Worm (Caenorhabditis elegans): ENCODE data around the gene ulp-4.

Gene ulp-4

DNA sequence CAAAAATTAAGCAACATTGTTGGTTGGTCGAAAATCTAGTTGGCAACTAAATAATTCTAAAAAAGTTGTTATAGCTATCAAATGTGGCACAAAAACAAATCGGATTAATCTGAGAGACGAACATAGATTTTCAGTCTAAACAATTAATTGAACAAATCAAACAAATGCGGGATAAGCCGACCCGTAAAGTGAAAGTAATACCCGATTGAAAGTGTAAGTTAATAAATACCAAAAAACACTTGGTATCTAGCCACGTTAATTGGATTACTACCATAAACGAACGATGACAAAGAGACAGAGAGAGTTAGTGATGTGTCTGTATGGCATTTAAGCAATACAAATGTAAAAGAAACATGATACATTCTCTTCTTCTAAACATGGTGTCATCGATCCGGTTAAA is 35.8 kb upstream of the ulp-4 start:
- TF ChIP-seq blmp-1 (tag; optimal IDR thresholded peaks at IDR 0.05; ENCODE audit: insufficient read depth) (peak; percentile 68), unc-55 (GFP tag; optimal IDR thresholded peaks at IDR 0.05) (no peak)

DNA sequence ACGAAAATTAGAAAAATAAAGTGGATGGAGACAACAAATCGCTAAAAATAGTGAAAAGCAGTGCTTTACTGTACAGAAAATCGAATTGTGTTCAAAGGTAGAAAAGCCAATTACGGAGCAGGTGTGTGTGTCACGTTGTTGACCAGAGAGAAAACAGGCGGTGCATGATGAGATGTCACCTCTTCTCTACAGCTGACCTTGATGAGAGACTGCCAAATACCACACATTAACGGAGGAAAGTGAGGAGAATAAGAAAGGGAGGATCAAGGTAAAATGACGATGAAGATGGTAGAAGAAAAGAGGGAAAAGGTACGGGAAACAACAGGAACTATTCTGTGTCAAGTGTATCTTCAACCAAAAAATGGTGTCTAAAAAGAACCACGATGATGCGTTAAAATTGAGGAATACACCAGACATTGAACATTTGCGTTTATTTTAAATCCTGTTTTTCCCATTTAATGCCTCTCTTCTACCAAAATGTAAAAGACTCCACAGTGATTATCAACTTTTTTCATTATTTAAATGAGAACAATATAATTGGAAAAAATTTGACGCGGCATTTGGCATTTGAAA is 30.5 kb upstream of the ulp-4 start:
- no peak for TF ChIP-seq ZK546.5 (tag; optimal IDR thresholded peaks at IDR 0.05)
- no peak for TF ChIP-seq nhr-23 (tag; optimal IDR thresholded peaks at IDR 0.05)
- no peak for TF ChIP-seq elt-3 (tag; optimal IDR thresholded peaks at IDR 0.05)
- no peak for TF ChIP-seq mbf-1 (tag; optimal IDR thresholded peaks at IDR 0.05)
- TF ChIP-seq ama-1 (optimal IDR thresholded peaks at IDR 0.05), result no peak
- no peak for TF ChIP-seq snpc-4 (tag; optimal IDR thresholded peaks at IDR 0.05)
- no peak for TF ChIP-seq nhr-21 (tag; optimal IDR thresholded peaks at IDR 0.05)
- TF ChIP-seq nhr-25 (tag; optimal IDR thresholded peaks at IDR 0.05), result peak; percentile 78
- peak; percentile 52 for TF ChIP-seq nhr-129 (tag; optimal IDR thresholded peaks at IDR 0.05)
- no peak for TF ChIP-seq lin-13 (GFP tag; optimal IDR thresholded peaks at IDR 0.05)
- no peak for TF ChIP-seq aly-2 (tag; optimal IDR thresholded peaks at IDR 0.05)

DNA sequence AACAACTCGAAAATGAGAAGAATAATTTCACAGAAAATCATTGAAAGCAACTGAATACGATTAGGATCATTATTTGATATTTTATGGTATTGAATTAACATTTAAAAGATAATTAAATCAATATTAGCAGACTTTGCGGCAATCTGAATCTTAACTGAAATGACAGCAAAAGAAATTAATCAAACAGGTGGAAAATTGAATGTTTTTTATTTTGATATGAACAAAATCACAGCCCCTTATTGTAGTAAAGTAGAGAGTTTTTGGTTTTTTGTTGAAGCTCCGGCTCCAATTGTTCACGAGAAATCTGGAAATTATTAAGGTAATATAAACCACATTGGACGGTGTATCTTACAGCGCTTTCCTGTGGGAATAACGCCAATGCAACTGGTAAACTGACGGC is 27.7 kb upstream of the ulp-4 start, which contains the start of gene sre-2:
Gene sre-2 (minus strand): TSS at position 101 of the 400 bp plus-strand sequence.
- no peak for TF ChIP-seq nhr-237 (tag; optimal IDR thresholded peaks at IDR 0.05)
- TF ChIP-seq fos-1 (tag; optimal IDR thresholded peaks at IDR 0.05), result no peak
- TF ChIP-seq nhr-25 (tag; optimal IDR thresholded peaks at IDR 0.05), result no peak
- TF ChIP-seq egl-27 (tag; optimal IDR thresholded peaks at IDR 0.05), result no peak
- TF ChIP-seq nhr-21 (tag; optimal IDR thresholded peaks at IDR 0.05), result no peak
- TF ChIP-seq unc-62 (GFP tag; optimal IDR thresholded peaks at IDR 0.05), result no peak
- no peak for TF ChIP-seq unc-39 (tag; optimal IDR thresholded peaks at IDR 0.05)
- TF ChIP-seq aly-2 (tag; optimal IDR thresholded peaks at IDR 0.05), result no peak
- TF ChIP-seq alr-1 (tag; optimal IDR thresholded peaks at IDR 0.05), result no peak
- TF ChIP-seq Y55F3AM.14 (GFP tag; optimal IDR thresholded peaks at IDR 0.05), result no peak
- no peak for TF ChIP-seq sma-9 (GFP tag; optimal IDR thresholded peaks at IDR 0.05)
- no peak for TF ChIP-seq sma-9 (tag; optimal IDR thresholded peaks at IDR 0.05)
- TF ChIP-seq sma-3 (GFP tag; optimal IDR thresholded peaks at IDR 0.05), result no peak
- TF ChIP-seq zag-1 (tag; optimal IDR thresholded peaks at IDR 0.05), result no peak
- no peak for TF ChIP-seq snpc-4 (tag; optimal IDR thresholded peaks at IDR 0.05)
- TF ChIP-seq mbf-1 (tag; optimal IDR thresholded peaks at IDR 0.05), result no peak

DNA sequence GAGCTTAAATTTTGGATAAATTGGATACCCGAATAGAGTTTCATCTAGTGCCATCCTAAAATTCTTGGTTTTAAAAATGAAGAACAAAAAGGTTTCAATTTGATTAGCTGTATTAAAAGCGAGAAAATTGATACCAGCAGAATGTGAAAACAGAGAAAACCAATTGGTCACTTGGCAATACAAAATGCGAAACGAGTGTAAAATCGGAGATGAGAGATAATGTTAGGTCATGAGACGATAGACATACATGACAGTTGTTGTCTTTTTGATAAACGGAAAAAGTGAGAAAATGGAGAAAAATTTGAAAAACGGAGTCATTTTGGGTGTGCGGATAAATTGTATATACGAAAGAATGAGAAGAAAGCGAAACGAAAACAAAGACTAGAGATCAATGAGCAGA is 24.8 kb upstream of the ulp-4 start, which contains the start of gene sfxn-5:
Gene sfxn-5 (minus strand): TSS at position 55 of the 400 bp plus-strand sequence.
- TF ChIP-seq elt-1 (tag; optimal IDR thresholded peaks at IDR 0.05) (no peak), skn-1 (tag; optimal IDR thresholded peaks at IDR 0.05) (peak; percentile 4), lsy-2 (tag; optimal IDR thresholded peaks at IDR 0.05) (peak in 1 of 2 experiments; percentile 45), Y55F3AM.14 (GFP tag; optimal IDR thresholded peaks at IDR 0.05) (no peak), fos-1 (tag; optimal IDR thresholded peaks at IDR 0.05) (peak; percentile 74), blmp-1 (tag; optimal IDR thresholded peaks at IDR 0.05; ENCODE audit: insufficient read depth) (peak; percentile 42), peb-1 (tag; optimal IDR thresholded peaks at IDR 0.05) (no peak), ztf-1 (GFP tag; conservative IDR thresholded peaks at IDR 0.05) (no peak), sma-9 (GFP tag; optimal IDR thresholded peaks at IDR 0.05) (peak; percentile 34), sma-9 (tag; optimal IDR thresholded peaks at IDR 0.05) (no peak), C34F6.9 (tag; optimal IDR thresholded peaks at IDR 0.05) (peak; percentile 38), crh-2 (tag; optimal IDR thresholded peaks at IDR 0.05) (peak; percentile 10), F13H6.1 (tag; optimal IDR thresholded peaks at IDR 0.05) (peak; percentile 33), nhr-129 (tag; optimal IDR thresholded peaks at IDR 0.05) (peak; percentile 40)

DNA sequence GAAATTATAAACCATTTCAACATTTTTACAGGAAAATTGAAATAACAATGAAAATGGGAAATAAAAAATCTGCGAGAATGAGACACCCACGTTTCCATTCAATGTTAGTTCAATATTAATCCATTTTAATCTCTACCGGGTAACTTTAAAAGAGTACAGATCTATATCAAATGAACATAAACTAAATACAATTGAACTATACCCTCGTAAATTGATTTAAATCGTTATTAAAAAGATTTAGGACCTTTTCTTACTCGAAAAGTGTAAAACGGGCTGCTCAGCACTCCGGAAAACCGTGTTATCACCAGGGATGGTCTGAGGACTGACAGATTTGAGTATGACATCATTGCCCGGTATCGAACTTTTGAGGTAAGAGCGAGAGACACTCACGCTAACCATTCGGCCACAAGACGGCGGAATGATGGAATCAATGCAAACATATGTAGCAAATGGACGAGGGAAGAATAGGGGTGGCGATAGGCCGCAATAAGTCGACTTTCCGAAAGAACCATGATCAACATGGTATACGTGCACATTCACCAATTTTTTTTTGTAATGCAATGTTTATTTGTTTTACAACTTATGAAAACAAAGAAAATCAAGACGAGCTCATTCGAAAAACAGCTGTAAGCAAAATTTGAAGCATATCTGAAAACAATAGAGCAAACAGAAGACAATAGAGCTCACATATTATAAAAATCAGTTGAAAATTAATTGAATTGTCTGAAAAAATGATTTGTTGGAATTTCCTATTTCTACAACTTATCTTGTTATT is 22.7 kb upstream of the ulp-4 start, which contains the start of the genes chst-1 and C41C4.9:
Gene chst-1 (minus strand): TSS at position 51 of the 775 bp plus-strand sequence.
Gene C41C4.9 (plus strand): TSS at position 725 of the 775 bp plus-strand sequence.
- TF ChIP-seq ceh-16 (tag; optimal IDR thresholded peaks at IDR 0.05) (peak; percentile 14), ztf-4 (tag; optimal IDR thresholded peaks at IDR 0.05) (peak; percentile 53), lin-13 (GFP tag; optimal IDR thresholded peaks at IDR 0.05) (peak; percentile 67), lin-11 (tag; optimal IDR thresholded peaks at IDR 0.05) (peak; percentile 29), nhr-21 (tag; optimal IDR thresholded peaks at IDR 0.05) (peak; percentile 65), sem-4 (tag; optimal IDR thresholded peaks at IDR 0.05) (peak; percentile 10), sma-9 (GFP tag; optimal IDR thresholded peaks at IDR 0.05) (peak; percentile 82), sma-9 (tag; optimal IDR thresholded peaks at IDR 0.05) (no peak), C34F6.9 (tag; optimal IDR thresholded peaks at IDR 0.05) (peak; percentile 33), fos-1 (tag; optimal IDR thresholded peaks at IDR 0.05) (peak; percentile 87), Y55F3AM.14 (GFP tag; optimal IDR thresholded peaks at IDR 0.05) (peak; percentile 72), egl-27 (tag; optimal IDR thresholded peaks at IDR 0.05) (peak; percentile 64), mbf-1 (tag; optimal IDR thresholded peaks at IDR 0.05) (no peak), F13H6.1 (tag; optimal IDR thresholded peaks at IDR 0.05) (peak; percentile 65), skn-1 (tag; optimal IDR thresholded peaks at IDR 0.05) (no peak), nhr-6 (tag; optimal IDR thresholded peaks at IDR 0.05) (no peak), nhr-237 (tag; optimal IDR thresholded peaks at IDR 0.05) (no peak), aly-2 (tag; optimal IDR thresholded peaks at IDR 0.05) (no peak), lsy-2 (tag; optimal IDR thresholded peaks at IDR 0.05) (peak in 1 of 2 experiments; percentile 69), gmeb-1 (tag; optimal IDR thresholded peaks at IDR 0.05) (peak; percentile 60), peb-1 (tag; optimal IDR thresholded peaks at IDR 0.05) (no peak), elt-3 (tag; optimal IDR thresholded peaks at IDR 0.05) (no peak), alr-1 (tag; optimal IDR thresholded peaks at IDR 0.05) (no peak), nhr-129 (tag; optimal IDR thresholded peaks at IDR 0.05) (peak; percentile 89), ceh-82 (tag; optimal IDR thresholded peaks at IDR 0.05) (no peak), blmp-1 (tag; optimal IDR thresholded peaks at IDR 0.05; ENCODE audit: insufficient read depth) (peak; percentile 18), sma-3 (GFP tag; optimal IDR thresholded peaks at IDR 0.05) (peak; percentile 74), nhr-25 (tag; optimal IDR thresholded peaks at IDR 0.05) (no peak), crh-2 (tag; optimal IDR thresholded peaks at IDR 0.05) (peak; percentile 13)
